Fruit fly (Drosophila melanogaster): Measurements from ENCODE around the gene CG12182.

DNA sequence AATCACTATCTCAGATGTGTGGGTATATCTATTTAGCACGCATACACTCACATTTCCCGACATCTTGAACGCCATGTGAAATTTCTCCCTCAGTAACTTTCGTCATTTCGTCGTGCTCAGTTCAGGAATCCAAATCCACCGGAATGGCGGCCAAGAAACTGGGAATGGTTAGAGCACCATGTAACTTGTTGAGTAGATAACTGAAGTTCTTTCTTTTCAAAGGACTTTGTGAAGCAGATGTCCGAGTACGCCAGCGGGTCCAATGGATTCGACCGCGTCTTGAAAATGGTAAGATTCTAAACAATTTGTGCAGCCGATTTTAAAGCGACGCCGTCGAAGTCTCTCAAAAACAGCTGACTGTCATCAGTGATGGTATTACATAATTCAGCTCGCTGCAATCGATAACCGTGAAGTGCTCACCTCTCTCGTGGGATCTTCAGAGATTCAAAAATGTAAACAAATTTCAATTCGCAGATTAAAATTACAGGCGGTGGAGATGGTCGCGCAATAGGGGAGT, at the start of gene CG12182, which contains the start of gene CG16985:
- no peak for TF ChIP-seq spab (GFP tag; optimal IDR thresholded peaks at IDR 0.05)
- no peak for TF ChIP-seq lz (GFP tag; optimal IDR thresholded peaks at IDR 0.05)
- TF ChIP-seq Gug (GFP tag; IDR thresholded peaks at IDR 0.05): no peak
- no peak for TF ChIP-seq Smox (GFP tag; optimal IDR thresholded peaks at IDR 0.05)
- TF ChIP-seq CG8119 (GFP tag; IDR thresholded peaks at IDR 0.05): no peak

Data from whole organism, prepupa.